Fruit fly (Drosophila melanogaster) whole organism, embryonic: Measurements from ENCODE around the gene Irc.
A peak's percentile ranks its signal among the peaks of the same experiment; 100 is the strongest.

Experiments used
- Bdp1 ChIP-seq: fragments of 200-800 bp; sonication (Bioruptor generic); optimal IDR thresholded peaks from 3 replicates; lab custom pipeline; 2016; ENCODE audit warnings: missing biosample characterization, missing genetic modification characterization
- CG1024 ChIP-seq: fragments of 200-800 bp; sonication (Bioruptor generic); IDR thresholded peaks from 2 replicates; pipeline ENCODE4 v1.3.6; 2022; ENCODE audit warnings: missing biosample characterization, missing genetic modification characterization
- CG10543 ChIP-seq: fragments of 200-800 bp; sonication (Bioruptor generic); optimal IDR thresholded peaks from 3 replicates; lab custom pipeline; 2017; ENCODE audit warnings: missing biosample characterization, mild to moderate bottlenecking, missing genetic modification characterization, moderate library complexity
- CG11247 ChIP-seq: fragments of 200-800 bp; sonication (Bioruptor generic); IDR thresholded peaks from 2 replicates; pipeline ENCODE4 v1.3.6; 2022; ENCODE audit warnings: missing biosample characterization, missing genetic modification characterization
- CG1233 ChIP-seq: fragments of 200-800 bp; sonication (Bioruptor generic); optimal IDR thresholded peaks from 4 replicates; lab custom pipeline; 2018; ENCODE audit warnings: missing biosample characterization, mild to moderate bottlenecking, missing genetic modification characterization
- CG13296 ChIP-seq: fragments of 200-800 bp; sonication (Bioruptor generic); optimal IDR thresholded peaks from 3 replicates; lab custom pipeline; 2018; ENCODE audit warnings: missing biosample characterization, mild to moderate bottlenecking, missing genetic modification characterization
- CG18011 ChIP-seq: fragments of 200-800 bp; sonication (Bioruptor generic); optimal IDR thresholded peaks from 2 replicates; lab custom pipeline; 2017; ENCODE audit warnings: missing biosample characterization, missing genetic modification characterization, mild to moderate bottlenecking, moderate library complexity, missing genotype
- CG18599 ChIP-seq: fragments of 200-800 bp; sonication (Bioruptor generic); optimal IDR thresholded peaks from 3 replicates; lab custom pipeline; 2017; ENCODE audit warnings: missing biosample characterization, missing genetic modification characterization, mild to moderate bottlenecking, moderate library complexity, missing genetic modification reagents
- CG30431 ChIP-seq: fragments of 200-800 bp; sonication (Bioruptor generic); optimal IDR thresholded peaks from 2 replicates; lab custom pipeline; 2017; ENCODE audit warnings: missing biosample characterization, missing genetic modification characterization
- CG34376 ChIP-seq: fragments of 200-800 bp; sonication (Bioruptor generic); optimal IDR thresholded peaks from 2 replicates; lab custom pipeline; 2018; ENCODE audit warnings: missing biosample characterization, mild to moderate bottlenecking, missing genetic modification characterization
- CG43689 ChIP-seq: fragments of 200-800 bp; sonication (Bioruptor generic); IDR thresholded peaks from 2 replicates; pipeline ENCODE4 v1.3.6; 2022; ENCODE audit warnings: missing biosample characterization, missing genetic modification characterization
- CG4730 ChIP-seq: fragments of 200-800 bp; sonication (Bioruptor generic); IDR thresholded peaks from 2 replicates; pipeline ENCODE4 v1.3.6; 2022; ENCODE audit warnings: missing biosample characterization, missing genetic modification characterization
- CG5953 ChIP-seq: fragments of 200-800 bp; sonication (Bioruptor generic); IDR thresholded peaks from 2 replicates; pipeline ENCODE4 v1.3.6; 2022; ENCODE audit warnings: missing biosample characterization, missing genetic modification characterization
- CG6272 ChIP-seq: fragments of 200-800 bp; sonication (Bioruptor generic); IDR thresholded peaks from 2 replicates; pipeline ENCODE4 v1.3.6; 2022; ENCODE audit warnings: missing biosample characterization, missing genetic modification characterization
- CG6813 ChIP-seq: fragments of 200-800 bp; sonication (Bioruptor generic); optimal IDR thresholded peaks from 2 replicates; lab custom pipeline; 2017; ENCODE audit warnings: missing biosample characterization, missing genetic modification characterization, mild to moderate bottlenecking, moderate library complexity, missing genetic modification reagents
- CG6854 ChIP-seq: fragments of 200-800 bp; sonication (Bioruptor generic); optimal IDR thresholded peaks from 3 replicates; lab custom pipeline; 2017; ENCODE audit warnings: missing biosample characterization, mild to moderate bottlenecking, missing genetic modification characterization
- CG7372 ChIP-seq: fragments of 200-800 bp; sonication (Bioruptor generic); IDR thresholded peaks from 2 replicates; pipeline ENCODE4 v1.3.6; 2022; ENCODE audit warnings: missing biosample characterization, missing genetic modification characterization
- CG8089 ChIP-seq: fragments of 200-800 bp; sonication (Bioruptor generic); optimal IDR thresholded peaks from 3 replicates; lab custom pipeline; 2016; ENCODE audit warnings: missing biosample characterization, missing genetic modification characterization
- CG8944 ChIP-seq: fragments of 200-800 bp; sonication (Bioruptor generic); optimal IDR thresholded peaks from 3 replicates; lab custom pipeline; 2016; ENCODE audit warnings: missing biosample characterization, missing genetic modification characterization
- CG9797 ChIP-seq: fragments of 200-800 bp; sonication (Bioruptor generic); optimal IDR thresholded peaks from 3 replicates; lab custom pipeline; 2018; ENCODE audit warnings: missing biosample characterization, mild to moderate bottlenecking, missing genetic modification characterization
- Camta ChIP-seq: fragments of 200-800 bp; sonication (Bioruptor generic); optimal IDR thresholded peaks from 2 replicates; lab custom pipeline; 2016; ENCODE audit warnings: missing biosample characterization, missing genetic modification characterization
- CrebB ChIP-seq: fragments of 200-800 bp; sonication (Bioruptor generic); optimal IDR thresholded peaks from 3 replicates; lab custom pipeline; 2018; ENCODE audit warnings: missing biosample characterization, mild to moderate bottlenecking, missing genetic modification characterization
- Dek ChIP-seq: fragments of 200-800 bp; sonication (Bioruptor generic); optimal IDR thresholded peaks from 3 replicates; lab custom pipeline; 2019; ENCODE audit warnings: missing biosample characterization, mild to moderate bottlenecking, missing genetic modification characterization, moderate library complexity
- Dfd ChIP-seq, 2 experiments: fragments of >200 bp; optimal IDR thresholded peaks; 2 replicates each; lab custom pipeline; 2017; ENCODE audit warnings: missing biosample characterization in 2 of 2, missing genetic modification characterization in 2 of 2
- Dll ChIP-seq: fragments of 200-800 bp; sonication (Bioruptor generic); IDR thresholded peaks from 4 replicates; pipeline ENCODE4 v1.3.6; 2022; ENCODE audit warnings: missing biosample characterization, missing genetic modification characterization; ENCODE audit not compliant: partially characterized antibody
- Ets65A ChIP-seq: fragments of 200-800 bp; sonication (Bioruptor generic); peaks from one replicate; lab custom pipeline; 2016; ENCODE audit warnings: missing biosample characterization, missing genetic modification characterization
- Ets97D ChIP-seq: fragments of 200-800 bp; sonication (Bioruptor generic); optimal IDR thresholded peaks from 3 replicates; lab custom pipeline; 2016; ENCODE audit warnings: missing biosample characterization, missing genetic modification characterization
- Fer1 ChIP-seq: fragments of 200-800 bp; sonication (Bioruptor generic); optimal IDR thresholded peaks from 2 replicates; lab custom pipeline; 2017; ENCODE audit warnings: missing biosample characterization, mild to moderate bottlenecking, missing genetic modification characterization
- Fer2 ChIP-seq: fragments of 200-800 bp; sonication (Bioruptor generic); optimal IDR thresholded peaks from 2 replicates; lab custom pipeline; 2018; ENCODE audit warnings: missing biosample characterization, mild to moderate bottlenecking, missing genetic modification characterization, moderate library complexity
- Mad ChIP-seq: fragments of 200-800 bp; sonication (Bioruptor generic); optimal IDR thresholded peaks from 2 replicates; lab custom pipeline; 2016; ENCODE audit warnings: missing biosample characterization, missing genetic modification characterization
- Myb ChIP-seq: fragments of 200-800 bp; sonication (Bioruptor generic); optimal IDR thresholded peaks from 2 replicates; lab custom pipeline; 2016; ENCODE audit warnings: missing biosample characterization, missing genetic modification characterization
- Usf ChIP-seq: fragments of 200-800 bp; sonication (Bioruptor generic); optimal IDR thresholded peaks from 2 replicates; lab custom pipeline; 2017; ENCODE audit warnings: missing genotype, missing biosample characterization, missing genetic modification characterization
- ac ChIP-seq: fragments of 200-800 bp; sonication (Bioruptor generic); optimal IDR thresholded peaks from 3 replicates; lab custom pipeline; 2017; ENCODE audit warnings: missing biosample characterization, mild to moderate bottlenecking, missing genetic modification characterization
- aop ChIP-seq: fragments of 200-800 bp; sonication (Bioruptor generic); IDR thresholded peaks from 2 replicates; pipeline ENCODE4 v1.3.6; 2022; ENCODE audit warnings: missing biosample characterization, missing genetic modification characterization
- bigmax ChIP-seq: fragments of 200-800 bp; sonication (Bioruptor generic); optimal IDR thresholded peaks from 2 replicates; lab custom pipeline; 2018; ENCODE audit warnings: missing biosample characterization, mild to moderate bottlenecking, missing genetic modification characterization
- ewg ChIP-seq: fragments of 200-800 bp; sonication (Bioruptor generic); optimal IDR thresholded peaks from 3 replicates; lab custom pipeline; 2017; ENCODE audit warnings: mild to moderate bottlenecking, missing biosample characterization, missing genetic modification reagents, missing genetic modification characterization
- fd96Cb ChIP-seq: fragments of 200-800 bp; sonication (Bioruptor generic); optimal IDR thresholded peaks from 2 replicates; lab custom pipeline; 2018; ENCODE audit warnings: missing biosample characterization, mild to moderate bottlenecking, missing genetic modification characterization, moderate library complexity
- grn ChIP-seq: fragments of 200-800 bp; sonication (Bioruptor generic); optimal IDR thresholded peaks from 3 replicates; lab custom pipeline; 2017; ENCODE audit warnings: missing biosample characterization, missing genetic modification characterization
- gsb-n ChIP-seq: fragments of 200-800 bp; sonication (Bioruptor generic); optimal IDR thresholded peaks from 3 replicates; lab custom pipeline; 2018; ENCODE audit warnings: missing biosample characterization, mild to moderate bottlenecking, missing genetic modification characterization
- hb ChIP-seq: fragments of 200-800 bp; sonication (Bioruptor generic); IDR thresholded peaks from 3 replicates; pipeline ENCODE4 v1.3.6; 2022; ENCODE audit warnings: missing biosample characterization, missing genetic modification characterization; ENCODE audit not compliant: partially characterized antibody
- pan ChIP-seq, 4 experiments: fragments of >200 bp in 3 of 4; fragments of 200-800 bp in 1 of 4; sonication (Bioruptor generic) in 1 of 4; optimal IDR thresholded peaks in 3 of 4; IDR thresholded peaks in 1 of 4; 2 replicates each; pipeline versions ENCODE4 v1.3.6 to Lab custom; 2017 to 2022; ENCODE audit warnings: missing biosample characterization in 2 of 4, missing genetic modification characterization in 2 of 4, mixed read lengths in 1 of 4
- peb ChIP-seq: fragments of 200-800 bp; sonication (Bioruptor generic); IDR thresholded peaks from 2 replicates; pipeline ENCODE4 v1.3.6; 2022; ENCODE audit warnings: missing biosample characterization, missing genetic modification characterization
- pfk ChIP-seq: fragments of 200-800 bp; sonication (Bioruptor generic); optimal IDR thresholded peaks from 2 replicates; lab custom pipeline; 2018; ENCODE audit warnings: missing biosample characterization, mild to moderate bottlenecking, missing genetic modification characterization, moderate library complexity
- sna ChIP-seq: fragments of 200-800 bp; sonication (Bioruptor generic); IDR thresholded peaks from 2 replicates; pipeline ENCODE4 v1.3.6; 2022; ENCODE audit warnings: missing biosample characterization, missing genetic modification characterization; ENCODE audit not compliant: partially characterized antibody
- tup ChIP-seq: fragments of 200-800 bp; sonication (Bioruptor generic); optimal IDR thresholded peaks from 2 replicates; lab custom pipeline; 2016; ENCODE audit warnings: missing biosample characterization, mild to moderate bottlenecking, missing genetic modification characterization, moderate library complexity
- tx ChIP-seq: fragments of 200-800 bp; sonication (Bioruptor generic); optimal IDR thresholded peaks from 2 replicates; lab custom pipeline; 2016; ENCODE audit warnings: missing biosample characterization, missing genetic modification characterization
- vnd ChIP-seq: fragments of 200-800 bp; sonication (Bioruptor generic); IDR thresholded peaks from 3 replicates; pipeline ENCODE4 v1.3.6; 2022; ENCODE audit warnings: missing biosample characterization, missing genetic modification characterization; ENCODE audit not compliant: partially characterized antibody
- zen2 ChIP-seq: fragments of 200-800 bp; sonication (Bioruptor generic); IDR thresholded peaks from 3 replicates; pipeline ENCODE4 v1.3.6; 2022; ENCODE audit warnings: missing biosample characterization, missing genetic modification characterization; ENCODE audit not compliant: partially characterized antibody
- zfh2 ChIP-seq: fragments of 200-800 bp; sonication (Bioruptor generic); optimal IDR thresholded peaks from 2 replicates; lab custom pipeline; 2016; ENCODE audit warnings: missing biosample characterization, missing genetic modification characterization

Irc gene

DNA sequence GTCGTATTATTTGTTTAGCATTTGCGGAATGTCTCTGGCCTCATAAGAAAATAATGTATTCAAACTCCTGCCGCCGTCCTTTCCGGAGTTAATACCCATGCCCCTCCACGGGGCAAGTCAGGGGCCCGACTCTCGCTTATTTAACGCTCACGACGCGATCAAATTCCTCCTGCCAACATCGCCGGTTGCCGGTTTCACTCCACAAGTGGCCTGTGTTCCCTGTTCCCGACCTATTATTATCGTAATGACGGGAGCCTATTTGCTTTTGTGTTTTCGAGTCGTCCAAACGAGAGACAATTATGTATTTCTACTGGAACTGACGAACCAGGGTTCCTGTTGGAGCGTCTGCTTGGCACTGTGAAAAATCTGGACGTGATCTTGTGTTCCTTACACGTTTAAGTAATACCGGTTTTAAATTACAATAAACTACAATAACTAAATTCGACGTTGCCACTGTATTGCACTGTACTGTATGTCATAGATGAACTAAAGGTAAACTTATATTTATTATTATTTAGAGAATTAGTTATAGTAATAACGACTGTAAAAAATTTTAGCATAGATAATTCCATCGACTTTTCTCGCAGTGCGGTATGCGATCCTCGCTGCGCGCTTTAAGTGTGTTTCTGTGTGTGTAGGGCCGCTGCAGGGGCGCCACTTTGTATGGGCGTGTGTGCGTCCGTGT, 49.9 kb downstream of the Irc start (continued):
- TF ChIP-seq CG8944 (no peak), Fer2 (tag; lab: Kevin White, UChicago) (no peak), CG11247 (GFP tag; lab: Robert Waterston, UW) (no peak), sna (GFP tag; lab: Robert Waterston, UW) (no peak), pan (optimal IDR thresholded peaks at IDR 0.05; lab: Kevin White, UChicago) (no peak), pan (GFP tag; optimal IDR thresholded peaks at IDR 0.05 in 1 of 2, IDR thresholded peaks at IDR 0.05 in 1 of 2) (no peak), CG43689 (GFP tag; lab: Robert Waterston, UW) (no peak), CG6272 (GFP tag; lab: Robert Waterston, UW) (no peak), Fer1 (GFP tag; lab: Kevin White, UChicago) (no peak), ewg (GFP tag; lab: Kevin White, UChicago) (no peak), ac (peak; percentile 78), CG34376 (GFP tag; lab: Kevin White, UChicago) (no peak), zfh2 (no peak), CG9797 (GFP tag; lab: Kevin White, UChicago) (no peak), CG18011 (GFP tag; lab: Kevin White, UChicago) (no peak), gsb-n (tag; lab: Kevin White, UChicago) (peak; percentile 60), Usf (GFP tag; lab: Kevin White, UChicago) (peak; percentile 56), CG6813 (GFP tag; lab: Kevin White, UChicago) (peak; percentile 34), Dll (no peak), pfk (no peak), Mad (GFP tag; lab: Kevin White, UChicago) (peak; percentile 8), Ets65A (GFP tag; lab: Kevin White, UChicago) (peak; percentile 75), CG8089 (no peak), fd96Cb (tag; lab: Kevin White, UChicago) (peak; percentile 38), vnd (GFP tag; lab: Robert Waterston, UW) (no peak), CG6854 (GFP tag; lab: Kevin White, UChicago) (no peak), Myb (GFP tag; lab: Kevin White, UChicago) (no peak), CrebB (tag; lab: Kevin White, UChicago) (no peak), Dfd (GFP tag; optimal IDR thresholded peaks at IDR 0.05; lab: Kevin White, UChicago) (no peak), hb (GFP tag; lab: Robert Waterston, UW) (no peak), tx (no peak), aop (no peak), CG7372 (no peak), Bdp1 (GFP tag; lab: Kevin White, UChicago) (no peak), CG13296 (no peak), CG4730 (GFP tag; lab: Robert Waterston, UW) (0 out of 2 replicates have a peak, but pooled peaks have one; percentile 24), CG1024 (GFP tag; lab: Robert Waterston, UW) (no peak), grn (GFP tag; lab: Kevin White, UChicago) (no peak), Dek (tag; lab: Kevin White, UChicago) (no peak), CG5953 (GFP tag; lab: Robert Waterston, UW) (no peak), peb (GFP tag; lab: Robert Waterston, UW) (no peak), tup (peak; percentile 18), CG1233 (GFP tag; lab: Kevin White, UChicago) (peak; percentile 56), Ets97D (no peak), bigmax (no peak), CG30431 (GFP tag; lab: Kevin White, UChicago) (peak; percentile 15), Camta (GFP tag; lab: Kevin White, UChicago) (no peak), CG10543 (no peak), CG18599 (no peak), zen2 (GFP tag; lab: Robert Waterston, UW) (no peak)
